Worm (Caenorhabditis elegans): ENCODE data around the gene pho-13.

Gene pho-13

ce11 chrII:8794072-8794471, 12.7 kb downstream of the pho-13 start, which contains the start of gene F07H5.7:
Gene F07H5.7, minus strand, starts transcription at chrII:8794172.
- TF ChIP-seq nhr-85 (tag) (no peak), aha-1 (tag; optimal IDR thresholded peaks at IDR 0.05) (no peak), nhr-90 (tag; optimal IDR thresholded peaks at IDR 0.05; ENCODE audit: poor library complexity) (no peak)

ce11 chrII:8792640-8793039, 14.2 kb downstream of the pho-13 start, which contains the start of gene idpa-2:
Gene idpa-2, minus strand, starts transcription at chrII:8792740.
- TF ChIP-seq fkh-10 (GFP tag; optimal IDR thresholded peaks at IDR 0.05) (no peak), sox-4 (tag; optimal IDR thresholded peaks at IDR 0.05) (no peak), fkh-4 (tag; optimal IDR thresholded peaks at IDR 0.05; ENCODE audit: borderline replicate concordance) (no peak)

DNA sequence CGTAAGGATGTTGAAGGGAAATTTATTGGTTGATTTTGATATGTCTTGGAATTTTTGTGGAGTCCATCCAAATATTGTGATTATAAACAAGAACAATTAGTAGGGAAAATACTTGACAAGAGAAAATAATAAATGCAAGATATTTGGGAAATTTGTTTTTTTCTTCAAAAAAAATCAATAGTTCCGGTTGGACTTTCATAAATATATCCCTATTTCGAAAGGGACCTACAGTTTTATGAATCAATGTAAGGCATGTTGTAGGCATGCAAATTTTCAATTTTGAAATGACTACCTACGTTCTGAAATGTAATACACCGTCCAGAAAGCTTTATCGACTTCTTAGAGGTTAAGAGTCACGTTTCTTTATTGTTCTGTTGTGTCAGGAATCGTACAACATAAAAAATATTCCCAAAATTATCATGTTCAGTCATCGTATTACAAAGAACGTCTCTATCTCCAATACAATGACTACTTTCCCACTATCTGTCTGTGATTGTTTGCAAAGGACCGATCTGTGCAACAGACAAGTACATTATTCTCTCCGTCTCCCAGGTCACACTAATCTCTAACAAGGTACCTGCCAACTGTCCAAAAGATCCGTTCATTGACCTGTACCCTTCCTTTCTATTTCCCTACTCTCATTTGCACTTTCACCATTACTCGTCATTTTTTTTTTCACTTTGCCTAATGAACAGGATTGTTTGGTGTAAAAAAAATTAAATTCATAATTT, 16.8 kb downstream of the pho-13 start, which contains the start of gene F07H5.13:
Gene F07H5.13 (plus strand): TSS at position 730 of the 731 bp plus-strand sequence.
- TF ChIP-seq ztf-11 (tag; optimal IDR thresholded peaks at IDR 0.05) (peak in 1 of 2 experiments; percentile 17), ama-1 (optimal IDR thresholded peaks at IDR 0.05) (peak; percentile 88), isw-1 (GFP tag; IDR thresholded peaks at IDR 0.05) (no peak), nhr-85 (tag) (peak; percentile 74), elt-2 (tag; optimal IDR thresholded peaks at IDR 0.05) (peak; percentile 42), C16A3.4 (tag; optimal IDR thresholded peaks at IDR 0.05) (peak; percentile 8), fos-1 (tag; optimal IDR thresholded peaks at IDR 0.05) (no peak), C34B4.2 (tag; optimal IDR thresholded peaks at IDR 0.05) (no peak), ceh-63 (GFP tag; optimal IDR thresholded peaks at IDR 0.05) (no peak), zip-4 (GFP tag; optimal IDR thresholded peaks at IDR 0.05) (peak; percentile 9), efl-3 (GFP tag; optimal IDR thresholded peaks at IDR 0.05) (no peak), nhr-71 (tag; optimal IDR thresholded peaks at IDR 0.05) (peak; percentile 54), nhr-19 (GFP tag; conservative IDR thresholded peaks at IDR 0.05) (no peak; the same call in 1 of the 2 replicates), pag-3 (tag; optimal IDR thresholded peaks at IDR 0.05; ENCODE audit: borderline replicate concordance, insufficient read depth) (no peak), dpl-1 (GFP tag; optimal IDR thresholded peaks at IDR 0.05) (no peak), lin-13 (GFP tag; optimal IDR thresholded peaks at IDR 0.05) (peak; percentile 19), egl-27 (tag; optimal IDR thresholded peaks at IDR 0.05) (no peak), fkh-8 (tag; optimal IDR thresholded peaks at IDR 0.05) (no peak), mef-2 (tag; optimal IDR thresholded peaks at IDR 0.05) (no peak), rnt-1 (tag; optimal IDR thresholded peaks at IDR 0.05) (no peak), ets-5 (GFP tag; IDR thresholded peaks at IDR 0.05) (no peak), lin-35 (GFP tag; optimal IDR thresholded peaks at IDR 0.05) (no peak), F16B12.6 (tag; optimal IDR thresholded peaks at IDR 0.05) (no peak), irx-1 (tag; optimal IDR thresholded peaks at IDR 0.05) (peak; percentile 2), C04F5.9 (tag; optimal IDR thresholded peaks at IDR 0.05) (no peak), nhr-90 (tag; optimal IDR thresholded peaks at IDR 0.05; ENCODE audit: poor library complexity) (peak; percentile 65), nhr-76 (tag; optimal IDR thresholded peaks at IDR 0.05) (no peak), elt-3 (tag; optimal IDR thresholded peaks at IDR 0.05) (no peak), egl-13 (tag; optimal IDR thresholded peaks at IDR 0.05) (no peak), nhr-20 (tag; optimal IDR thresholded peaks at IDR 0.05) (peak; percentile 23), lin-14 (GFP tag; optimal IDR thresholded peaks at IDR 0.05) (no peak), efl-1 (optimal IDR thresholded peaks at IDR 0.05) (no peak), efl-1 (GFP tag; optimal IDR thresholded peaks at IDR 0.05 in 1 of 2) (peak in 1 of 2 experiments; percentile 92), ztf-4 (tag; optimal IDR thresholded peaks at IDR 0.05) (peak; percentile 81), snpc-4 (tag; optimal IDR thresholded peaks at IDR 0.05) (no peak), lin-15B (tag; optimal IDR thresholded peaks at IDR 0.05) (no peak), sox-4 (tag; optimal IDR thresholded peaks at IDR 0.05) (no peak), ceh-8 (GFP tag; optimal IDR thresholded peaks at IDR 0.05) (no peak), swsn-7 (tag; optimal IDR thresholded peaks at IDR 0.05) (peak; percentile 25), sup-37 (GFP tag; optimal IDR thresholded peaks at IDR 0.05) (no peak), jun-1 (tag; optimal IDR thresholded peaks at IDR 0.05) (no peak), fkh-10 (GFP tag; optimal IDR thresholded peaks at IDR 0.05) (no peak), lsy-2 (tag; optimal IDR thresholded peaks at IDR 0.05) (peak; percentile 35 to 38), alr-1 (tag; optimal IDR thresholded peaks at IDR 0.05; ENCODE audit: borderline replicate concordance) (no peak)

All from whole organism, L1 larva.